Fruit fly (Drosophila melanogaster) S2 (cell line): ENCODE data around the gene CG12204.

Experiments used
- CG8478 ChIP-seq: fragments of >200 bp; optimal IDR thresholded peaks from 2 replicates; lab custom pipeline; 2018
- CTCF ChIP-seq, 2 experiments: fragments of >200 bp; optimal IDR thresholded peaks; 2 replicates each; lab custom pipeline; 2018

CG12204 gene

DNA sequence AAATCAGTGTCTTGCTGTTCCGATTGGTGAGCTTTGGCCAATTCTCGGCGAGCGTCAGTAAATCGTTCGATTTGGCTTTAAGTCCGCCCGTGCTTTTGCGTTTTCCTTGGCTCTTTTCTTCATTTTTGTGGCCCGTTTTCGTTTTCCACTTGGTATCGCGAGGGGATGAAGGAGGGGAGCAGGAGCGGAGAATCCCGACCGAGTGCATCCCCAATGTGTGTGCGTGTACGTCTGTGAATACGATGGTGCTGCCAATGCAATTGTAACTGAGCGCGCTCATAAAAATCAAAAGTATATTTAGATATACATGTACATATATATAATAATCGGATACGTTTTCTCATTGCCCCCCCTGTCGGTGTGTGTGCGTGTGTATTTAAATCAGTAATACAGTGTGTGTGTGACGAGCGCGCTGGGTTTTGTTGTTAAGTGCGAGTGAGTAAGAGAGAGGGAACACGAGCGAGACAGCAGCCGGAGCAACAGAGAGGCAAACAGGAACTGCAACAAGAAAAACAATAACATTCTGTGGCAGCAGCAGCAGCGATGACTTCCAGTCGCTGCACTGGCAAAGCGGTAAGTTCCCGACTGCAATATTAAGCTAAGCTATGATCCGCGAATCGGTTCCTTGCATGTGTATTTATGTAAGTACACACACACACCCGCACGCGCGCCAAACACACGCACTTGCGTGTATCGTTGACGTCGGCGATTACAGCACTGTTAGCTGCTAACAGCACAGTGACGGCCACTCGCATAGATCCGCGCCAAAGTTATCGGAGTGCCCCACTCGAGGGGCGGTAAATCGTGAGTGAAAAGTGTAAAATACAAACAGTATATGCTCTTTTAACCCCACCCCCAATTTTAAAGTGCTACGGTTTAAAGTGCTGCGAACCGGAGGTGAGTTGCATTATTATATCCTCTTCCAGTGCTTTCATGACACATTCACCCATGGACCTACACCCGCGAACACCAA, 1.7 kb upstream of the CG12204 start:
- TF ChIP-seq CG8478 (lab: Kevin White, UChicago): no peak
- TF ChIP-seq CTCF (optimal IDR thresholded peaks at IDR 0.05; lab: Kevin White, UChicago): no peak

DNA sequence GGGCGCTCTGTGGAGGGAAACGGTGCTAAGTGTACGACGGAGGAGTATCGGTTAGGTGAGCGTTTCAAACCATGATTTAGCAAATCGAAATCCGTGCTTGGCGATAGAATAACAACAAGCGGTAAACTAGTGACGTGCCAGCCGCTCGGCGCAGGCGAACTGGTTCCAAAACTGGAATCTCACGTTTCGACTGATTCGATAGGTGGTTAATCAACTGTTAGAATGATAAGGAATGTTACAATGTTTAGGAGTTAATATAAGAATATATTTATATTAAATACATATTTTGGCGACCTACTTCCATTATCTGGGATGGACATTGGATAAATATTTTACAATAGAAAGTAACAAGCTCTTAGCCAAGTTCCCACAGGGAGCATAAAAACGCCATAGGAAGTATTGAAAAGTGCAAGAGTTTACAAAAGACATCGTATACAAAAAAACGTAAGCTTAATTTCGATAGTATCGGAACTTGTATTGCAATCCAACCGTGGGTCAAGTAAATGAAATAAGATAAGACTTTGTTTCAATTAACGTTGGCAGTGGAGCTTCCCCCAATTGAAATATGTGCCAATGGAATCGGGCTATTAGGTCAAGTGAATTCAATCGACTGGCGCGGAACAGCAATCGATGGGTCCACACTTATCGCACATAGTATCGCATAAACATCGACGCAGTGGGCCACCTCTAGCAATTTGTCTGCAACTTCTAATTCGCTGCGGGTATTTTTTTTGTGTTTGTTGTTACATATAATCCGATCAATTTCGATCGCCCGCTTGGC, 819 bp upstream of the CG12204 start, which contains the start of the genes ksh, CG14200 and Pfrx:
TSS of gene ksh (minus strand) at position 163 of the 781 bp plus-strand sequence.
TSS of gene CG14200 (plus strand) at position 676 of the 781 bp plus-strand sequence.
TSS of gene Pfrx (plus strand) at position 676 of the 781 bp plus-strand sequence.
- no peak for TF ChIP-seq CG8478 (lab: Kevin White, UChicago)
- peak in 1 of 2 experiments; percentile 12 for TF ChIP-seq CTCF (optimal IDR thresholded peaks at IDR 0.05; lab: Kevin White, UChicago)

DNA sequence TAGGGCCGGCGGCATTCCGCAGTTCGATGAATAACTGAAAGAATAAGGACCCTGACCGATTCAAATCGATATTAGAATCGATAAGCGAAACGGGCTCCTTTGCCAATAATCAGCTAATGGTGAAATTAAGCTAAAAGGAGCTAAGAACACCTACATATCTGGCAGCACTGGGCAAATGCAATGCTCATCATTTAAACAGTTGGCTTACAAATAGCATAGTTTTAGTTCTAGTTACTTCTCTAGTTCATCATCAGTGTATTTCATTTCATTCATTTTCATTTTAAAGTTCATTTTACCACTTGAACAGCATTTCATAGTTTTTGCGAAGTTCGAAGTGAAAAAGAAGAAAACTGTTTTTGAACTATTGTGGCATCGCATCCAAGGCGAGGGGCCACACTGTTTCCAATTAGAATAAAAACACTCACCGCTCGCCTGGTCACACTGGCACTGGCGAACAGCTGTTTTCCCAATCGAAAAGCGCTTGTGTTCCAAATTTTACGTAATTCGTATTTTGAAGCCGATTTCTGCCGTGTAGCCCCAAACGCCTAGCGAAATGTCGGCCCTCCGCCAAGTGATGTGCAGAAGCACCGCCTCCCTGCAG, 2.1 kb downstream of the CG12204 start, which contains the start of the genes pcm and ND-18:
TSS of gene pcm (minus strand) at position 28 of the 601 bp plus-strand sequence.
TSS of gene ND-18 (plus strand) at position 438 of the 601 bp plus-strand sequence.
- TF ChIP-seq CG8478 (lab: Kevin White, UChicago) (no peak), CTCF (optimal IDR thresholded peaks at IDR 0.05; lab: Kevin White, UChicago) (no peak)

DNA sequence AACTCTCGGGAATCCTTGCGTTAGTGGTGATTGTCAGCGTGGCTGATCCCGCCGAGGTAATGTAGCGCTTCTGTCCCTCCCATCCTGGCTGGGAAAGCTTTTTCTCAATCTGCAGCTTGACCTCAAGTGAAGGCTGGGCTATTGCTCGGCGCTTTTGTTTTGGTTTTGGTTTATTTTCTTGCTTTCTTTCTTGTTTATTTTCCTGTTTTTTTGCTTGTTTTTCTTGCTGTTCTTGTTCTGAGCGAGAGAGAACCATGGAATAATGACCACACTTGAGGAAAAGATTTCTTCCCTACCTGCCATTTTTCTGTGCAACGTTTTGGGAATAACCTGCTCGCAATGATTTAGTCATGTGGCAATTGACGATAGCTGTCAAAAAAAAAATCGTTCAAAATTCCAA, 9.1 kb downstream of the CG12204 start:
- no peak for TF ChIP-seq CTCF (optimal IDR thresholded peaks at IDR 0.05; lab: Kevin White, UChicago)
- no peak for TF ChIP-seq CG8478 (lab: Kevin White, UChicago)

DNA sequence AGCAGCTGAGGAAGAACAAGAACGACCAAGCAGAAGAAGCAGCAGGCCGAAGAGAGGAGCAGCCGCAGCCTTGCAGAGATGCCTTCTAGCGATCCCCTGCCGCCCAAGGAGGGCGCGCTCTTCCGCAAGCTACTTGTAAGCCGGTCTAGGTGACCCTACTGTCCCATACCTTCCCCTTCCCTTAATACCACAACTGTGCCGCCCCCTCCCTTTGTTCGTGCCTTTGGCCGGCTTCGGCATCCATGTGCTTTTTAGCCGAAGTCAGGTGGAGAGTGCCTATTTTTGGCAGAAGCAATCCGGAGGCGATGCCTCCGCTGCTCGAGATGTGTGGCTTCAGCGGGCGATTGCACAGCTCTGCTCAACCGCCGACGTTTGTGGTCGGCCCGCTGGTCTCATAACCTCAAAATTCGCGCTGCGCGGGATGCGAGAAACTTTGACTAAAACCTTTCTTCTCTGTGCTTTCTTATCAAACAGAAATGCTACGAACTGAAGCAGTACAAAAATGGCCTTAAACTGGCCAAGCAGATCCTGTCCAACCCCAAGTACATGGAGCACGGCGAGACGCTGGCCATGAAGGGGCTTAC, 13.6 kb downstream of the CG12204 start:
- TF ChIP-seq CG8478 (lab: Kevin White, UChicago): no peak
- TF ChIP-seq CTCF (optimal IDR thresholded peaks at IDR 0.05; lab: Kevin White, UChicago): no peak

DNA sequence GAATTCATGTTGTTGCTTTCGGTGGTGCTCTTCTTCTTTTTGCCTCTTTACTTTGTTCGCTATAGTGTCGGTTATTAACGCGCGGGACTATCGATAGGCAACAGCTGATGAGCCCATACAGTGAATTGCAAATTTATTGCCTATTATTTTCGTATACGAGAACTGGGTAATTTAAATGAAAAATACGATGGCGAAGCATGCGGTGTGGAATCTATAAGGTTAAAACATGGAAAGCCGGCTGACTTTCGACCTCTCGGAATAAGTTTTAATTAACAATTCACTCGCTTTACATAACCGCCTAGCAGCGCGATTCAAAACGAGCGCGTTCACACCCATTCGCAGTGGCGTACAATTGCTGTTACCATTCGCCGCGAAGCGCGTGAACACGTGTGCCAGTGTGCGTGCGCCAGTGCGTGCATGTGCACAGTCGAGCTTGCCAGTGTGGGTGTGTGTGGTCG, 14.3 kb downstream of the CG12204 start, which contains the start of the genes Naa15-16 and mRpS14:
TSS of gene Naa15-16 (plus strand) at position 116 of the 458 bp plus-strand sequence.
TSS of gene mRpS14 (minus strand) at position 370 of the 458 bp plus-strand sequence.
- TF ChIP-seq CG8478 (lab: Kevin White, UChicago) (no peak), CTCF (optimal IDR thresholded peaks at IDR 0.05; lab: Kevin White, UChicago) (no peak)

DNA sequence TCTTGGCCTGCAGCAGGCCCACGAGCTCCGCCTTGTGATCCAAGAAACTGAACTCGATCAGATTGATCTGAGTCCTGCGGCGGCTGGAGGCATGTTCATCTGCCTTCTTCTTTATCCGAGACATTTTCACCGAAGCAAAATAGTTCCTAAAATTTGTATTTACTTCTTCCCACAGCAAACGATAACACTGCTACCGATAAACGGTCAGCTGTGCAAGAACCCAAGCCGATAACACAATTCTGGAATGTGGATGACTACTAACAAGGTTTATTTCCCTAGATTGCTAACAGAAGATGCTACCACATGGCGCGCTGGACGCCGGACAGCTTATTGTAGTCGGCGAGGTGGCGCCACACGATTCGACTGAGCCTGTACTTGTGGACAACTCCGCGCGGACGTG, 15.1 kb downstream of the CG12204 start, which contains the start of gene CG32533:
TSS of gene CG32533 (minus strand) at position 278 of the 400 bp plus-strand sequence.
- no peak for TF ChIP-seq CTCF (optimal IDR thresholded peaks at IDR 0.05; lab: Kevin White, UChicago)
- no peak for TF ChIP-seq CG8478 (lab: Kevin White, UChicago)

DNA sequence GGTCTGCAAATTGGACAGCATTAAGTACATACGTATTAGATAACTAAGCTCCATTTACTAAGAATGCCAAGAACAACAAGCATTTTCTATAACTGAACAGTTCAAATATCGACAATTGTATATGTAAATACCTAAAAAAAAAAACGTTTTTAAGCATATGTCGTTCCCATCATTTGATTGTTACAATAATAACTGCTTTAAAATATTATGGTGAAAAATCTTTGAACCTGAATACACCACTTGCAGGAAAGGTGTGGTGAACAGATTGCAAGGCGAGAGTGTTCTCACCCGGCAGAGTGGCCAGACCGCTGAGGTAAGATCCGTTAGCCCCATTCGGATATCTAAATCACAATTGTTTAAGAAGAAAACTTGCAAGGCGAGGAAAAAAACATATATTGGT, 19.4 kb downstream of the CG12204 start, which contains the start of gene narya:
TSS of gene narya (plus strand) at position 301 of the 400 bp plus-strand sequence.
- no peak for TF ChIP-seq CG8478 (lab: Kevin White, UChicago)
- no peak for TF ChIP-seq CTCF (optimal IDR thresholded peaks at IDR 0.05; lab: Kevin White, UChicago)

DNA sequence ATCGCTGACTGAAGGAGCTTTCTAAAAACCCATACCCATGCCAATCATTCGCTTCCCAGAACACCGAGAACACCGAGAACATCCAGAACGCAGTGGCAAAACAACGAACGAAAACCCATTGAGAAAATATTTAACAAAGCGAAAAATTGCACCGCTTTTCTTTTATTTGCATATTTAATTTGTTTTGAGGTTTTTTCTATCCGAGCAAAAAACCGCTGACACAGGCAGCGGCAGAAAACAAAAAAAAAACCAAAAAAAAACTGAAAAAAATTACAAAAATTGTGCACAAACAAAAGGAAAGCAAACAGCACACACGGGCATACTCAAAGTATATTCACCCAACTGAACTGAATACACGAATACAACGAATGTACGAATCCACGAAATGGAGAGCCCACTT, 32.6 kb downstream of the CG12204 start:
- TF ChIP-seq CG8478 (lab: Kevin White, UChicago) (no peak), CTCF (optimal IDR thresholded peaks at IDR 0.05; lab: Kevin White, UChicago) (no peak)

DNA sequence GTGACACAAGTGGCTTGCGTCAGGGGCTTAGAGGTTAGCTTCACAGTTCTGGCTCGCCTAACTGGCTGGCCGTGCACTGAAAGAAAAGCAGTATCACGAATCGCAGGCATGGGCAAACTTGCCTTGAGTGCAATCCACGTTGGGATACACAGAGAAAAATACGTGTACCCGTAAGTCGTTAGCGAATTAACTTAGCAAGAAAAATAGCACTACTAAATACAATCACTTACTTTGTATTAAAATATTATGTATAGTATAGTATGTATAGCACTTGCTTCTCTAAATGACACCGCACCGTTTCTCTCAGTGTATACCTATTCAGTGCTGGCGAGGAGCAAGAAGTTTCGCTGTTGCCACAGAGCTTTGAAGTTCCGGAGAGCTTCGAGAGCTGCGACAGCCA, 41.1 kb downstream of the CG12204 start:
- no peak for TF ChIP-seq CG8478 (lab: Kevin White, UChicago)
- TF ChIP-seq CTCF (optimal IDR thresholded peaks at IDR 0.05; lab: Kevin White, UChicago): no peak

DNA sequence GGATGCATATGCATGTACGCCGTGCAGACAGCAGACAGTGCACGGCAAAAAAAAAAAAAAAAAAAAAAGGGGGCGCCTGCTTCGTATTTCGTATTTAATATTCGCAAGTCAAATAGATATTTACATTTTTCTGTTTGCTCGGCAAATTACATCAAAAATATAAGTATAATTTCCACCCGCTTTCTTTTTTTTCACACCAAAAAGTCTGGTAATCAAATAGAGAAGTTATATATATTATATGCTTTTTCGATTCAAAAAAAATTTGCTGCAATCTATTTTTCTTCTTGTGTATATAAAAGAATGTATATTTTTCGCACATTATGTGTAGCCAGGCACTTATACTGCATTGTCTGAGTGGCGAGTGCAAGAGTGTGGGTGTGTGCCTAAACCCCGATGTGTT, 45.9 kb downstream of the CG12204 start:
- no peak for TF ChIP-seq CTCF (optimal IDR thresholded peaks at IDR 0.05; lab: Kevin White, UChicago)
- no peak for TF ChIP-seq CG8478 (lab: Kevin White, UChicago)
